Fruit fly (Drosophila melanogaster): Measurements from ENCODE around the gene Nedd8.
A peak's percentile ranks its signal among the peaks of the same experiment; 100 is the strongest.

The Nedd8 gene

DNA sequence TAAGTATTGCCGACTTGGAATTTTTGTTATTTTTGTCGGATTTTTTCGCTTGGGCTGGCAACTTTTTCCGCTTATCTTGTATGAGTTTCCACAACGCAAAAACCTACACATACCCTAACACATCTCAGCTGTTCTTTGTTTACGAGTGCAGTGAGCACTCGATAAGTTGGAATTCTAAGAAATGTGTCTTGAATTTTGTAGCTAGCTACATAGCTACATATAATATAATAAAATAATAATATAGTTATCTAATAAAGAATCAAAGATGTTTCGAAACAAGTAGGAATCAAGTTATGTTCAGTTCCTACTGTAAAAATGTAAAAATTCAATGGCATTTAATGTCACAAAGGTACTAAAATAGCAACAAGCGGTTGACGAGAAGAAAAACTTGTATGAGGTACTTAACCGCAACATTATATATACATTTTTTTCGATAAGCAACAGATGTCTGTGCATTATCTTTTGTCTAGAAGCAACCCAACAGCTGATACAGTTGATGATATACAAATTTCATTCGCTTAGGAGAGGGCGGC is 5.6 kb upstream of the Nedd8 start, which contains the start of gene Bhmt (continued):
- TF ChIP-seq eve (GFP tag; optimal IDR thresholded peaks at IDR 0.05), result no peak
- peak; percentile 32 for TF ChIP-seq CG15696 (tag; optimal IDR thresholded peaks at IDR 0.05)
- peak; percentile 14 for TF ChIP-seq zfh2 (GFP tag; optimal IDR thresholded peaks at IDR 0.05)
- no peak for TF ChIP-seq NC2α (GFP tag; optimal IDR thresholded peaks at IDR 0.05)
- no peak for TF ChIP-seq Hmx (GFP tag; optimal IDR thresholded peaks at IDR 0.05)
- TF ChIP-seq CG12236 (GFP tag; optimal IDR thresholded peaks at IDR 0.05), result no peak
- 0 out of 2 replicates have a peak, but pooled peaks have one; percentile 20 for TF ChIP-seq CG17612 (GFP tag; IDR thresholded peaks at IDR 0.05)
- no peak for TF ChIP-seq Hr78 (GFP tag; optimal IDR thresholded peaks at IDR 0.05)
- TF ChIP-seq lilli (GFP tag; optimal IDR thresholded peaks at IDR 0.05), result peak; percentile 48
- no peak; the same call in 2 of the 3 replicates for TF ChIP-seq CG6175 (GFP tag; IDR thresholded peaks at IDR 0.05)
- no peak for TF ChIP-seq CG43689 (GFP tag; IDR thresholded peaks at IDR 0.05)
- TF ChIP-seq Sin3A (optimal IDR thresholded peaks at IDR 0.05), result no peak
- TF ChIP-seq tup (GFP tag; optimal IDR thresholded peaks at IDR 0.05), result no peak
- peak; percentile 68 for TF ChIP-seq CG9727 (GFP tag; optimal IDR thresholded peaks at IDR 0.05)
- TF ChIP-seq knrl (GFP tag; IDR thresholded peaks at IDR 0.05; ENCODE audit: partially characterized antibody), result no peak
- no peak for TF ChIP-seq Dip2 (GFP tag; IDR thresholded peaks at IDR 0.05)
- TF ChIP-seq tx (GFP tag; optimal IDR thresholded peaks at IDR 0.05), result no peak
- peak; percentile 74 for TF ChIP-seq CG8924 (tag; optimal IDR thresholded peaks at IDR 0.05)
- TF ChIP-seq CG11696 (GFP tag; IDR thresholded peaks at IDR 0.05), result peak; percentile 61
- no peak for TF ChIP-seq Atf3 (GFP tag; optimal IDR thresholded peaks at IDR 0.05)
- TF ChIP-seq pb (GFP tag; optimal IDR thresholded peaks at IDR 0.05), result no peak
- TF ChIP-seq klu (GFP tag; IDR thresholded peaks at IDR 0.05), result no peak
- no peak for TF ChIP-seq CG6765 (GFP tag; optimal IDR thresholded peaks at IDR 0.05)
- peak; percentile 67; the same call in 2 of the 4 replicates for TF ChIP-seq Gug (GFP tag; IDR thresholded peaks at IDR 0.05)
- TF ChIP-seq gt (GFP tag; IDR thresholded peaks at IDR 0.05), result no peak
- TF ChIP-seq CG6254 (GFP tag; optimal IDR thresholded peaks at IDR 0.05), result peak; percentile 15
- TF ChIP-seq CG12769 (tag; optimal IDR thresholded peaks at IDR 0.05), result peak; percentile 43
- peak; percentile 78 for TF ChIP-seq Ptx1 (GFP tag; IDR thresholded peaks at IDR 0.05)
- TF ChIP-seq CG8944 (GFP tag; optimal IDR thresholded peaks at IDR 0.05), result no peak
- TF ChIP-seq E2f1 (GFP tag; IDR thresholded peaks at IDR 0.05), result peak; percentile 60
- no peak for TF ChIP-seq CG16815 (GFP tag; optimal IDR thresholded peaks at IDR 0.05)
- TF ChIP-seq CG5180 (GFP tag; optimal IDR thresholded peaks at IDR 0.05), result no peak
- no peak for TF ChIP-seq kay (GFP tag; optimal IDR thresholded peaks at IDR 0.05)
- TF ChIP-seq CG4854 (GFP tag; optimal IDR thresholded peaks at IDR 0.05), result no peak
- peak; percentile 52 for TF ChIP-seq CG10654 (GFP tag; optimal IDR thresholded peaks at IDR 0.05)
- peak; percentile 86 for TF ChIP-seq Meics (GFP tag; optimal IDR thresholded peaks at IDR 0.05)
- no peak for TF ChIP-seq CG4282 (GFP tag; optimal IDR thresholded peaks at IDR 0.05)
- no peak for TF ChIP-seq CG34224 (GFP tag; IDR thresholded peaks at IDR 0.05; ENCODE audit: partially characterized antibody)
- peak; percentile 66 for TF ChIP-seq CG10267 (tag; optimal IDR thresholded peaks at IDR 0.05)
- no peak for TF ChIP-seq oc (tag; optimal IDR thresholded peaks at IDR 0.05)
- TF ChIP-seq sens (GFP tag), result no peak
- TF ChIP-seq CTCF (GFP tag; optimal IDR thresholded peaks at IDR 0.05), result no peak
- peak; percentile 59 for TF ChIP-seq sug (tag; optimal IDR thresholded peaks at IDR 0.05)
- TF ChIP-seq dati (GFP tag; IDR thresholded peaks at IDR 0.05), result no peak
- no peak for TF ChIP-seq Jarid2 (GFP tag; optimal IDR thresholded peaks at IDR 0.05)
- TF ChIP-seq croc (GFP tag; conservative IDR thresholded peaks at IDR 0.05), result peak; percentile 30; the same call in 2 of the 3 replicates
- TF ChIP-seq bigmax (GFP tag; optimal IDR thresholded peaks at IDR 0.05), result no peak
- TF ChIP-seq chif (GFP tag; optimal IDR thresholded peaks at IDR 0.05), result no peak
- TF ChIP-seq CG15073 (GFP tag; optimal IDR thresholded peaks at IDR 0.05), result no peak
- peak; percentile 84; the same call in 1 of the 2 replicates for TF ChIP-seq NFAT (GFP tag; IDR thresholded peaks at IDR 0.05)
- no peak for TF ChIP-seq z (GFP tag; IDR thresholded peaks at IDR 0.05)
- TF ChIP-seq Bdp1 (GFP tag; optimal IDR thresholded peaks at IDR 0.05), result no peak
- TF ChIP-seq CG1529 (GFP tag; optimal IDR thresholded peaks at IDR 0.05), result no peak

All from whole organism, embryonic.